Worm (Caenorhabditis elegans) whole organism, young adult: Measurements from ENCODE around the gene srx-76.

Experiments
- B0019.2 ChIP-seq: fragments of 200-800 bp; sonication (Bioruptor generic); conservative IDR thresholded peaks from 2 replicates; pipeline ENCODE4 v1.3.6; 2022; ENCODE audit warnings: missing genetic modification reagents, missing genetic modification characterization, missing compliant biosample characterization
- B0336.3 ChIP-seq: fragments of 200-800 bp; sonication (Bioruptor generic); IDR thresholded peaks from 2 replicates; pipeline ENCODE4 v1.3.6; 2022; ENCODE audit warnings: missing genetic modification characterization, missing compliant biosample characterization
- C06A6.2 ChIP-seq: fragments of 200-800 bp; sonication (Bioruptor generic); conservative IDR thresholded peaks from 2 replicates; pipeline ENCODE4 v1.3.6; 2022; ENCODE audit warnings: missing genetic modification characterization, missing compliant biosample characterization
- F37B4.10 ChIP-seq: fragments of 200-800 bp; sonication (Bioruptor generic); IDR thresholded peaks from 2 replicates; pipeline ENCODE4 v1.3.6; 2022; ENCODE audit warnings: missing genetic modification characterization, missing compliant biosample characterization
- F39B2.1 ChIP-seq: fragments of 200-800 bp; sonication (Bioruptor generic); IDR thresholded peaks from 2 replicates; pipeline ENCODE4 v1.3.6; 2022; ENCODE audit warnings: missing genetic modification reagents, missing genetic modification characterization, missing compliant biosample characterization
- F49E8.2 ChIP-seq: sonication (generic microtip); optimal IDR thresholded peaks from 3 replicates; lab custom pipeline; 2017; ENCODE audit warnings: missing genetic modification characterization, mild to moderate bottlenecking, missing compliant biosample characterization, antibody characterized with exemption, moderate library complexity; ENCODE audit not compliant: insufficient read depth
- F52B5.7 ChIP-seq: sonication (generic microtip); optimal IDR thresholded peaks from 2 replicates; lab custom pipeline; 2016; ENCODE audit warnings: mild to moderate bottlenecking, missing genetic modification characterization, missing compliant biosample characterization
- F57C9.4 ChIP-seq: sonication (generic microtip); optimal IDR thresholded peaks from 2 replicates; lab custom pipeline; 2017; ENCODE audit warnings: mild to moderate bottlenecking, missing genetic modification characterization, missing compliant biosample characterization
- K11D2.4 ChIP-seq: fragments of 200-800 bp; sonication (Bioruptor generic); IDR thresholded peaks from 2 replicates; pipeline ENCODE4 v1.3.6; 2022; ENCODE audit warnings: missing genetic modification reagents, missing genetic modification characterization, missing compliant biosample characterization
- Y53F4B.3 ChIP-seq: fragments of 200-800 bp; sonication (Bioruptor generic); IDR thresholded peaks from 2 replicates; pipeline ENCODE4 v1.3.6; 2022; ENCODE audit warnings: missing genetic modification reagents, missing genetic modification characterization, missing compliant biosample characterization
- Y53G8AR.9 ChIP-seq: fragments of 200-800 bp; sonication (Bioruptor generic); conservative IDR thresholded peaks from 2 replicates; pipeline ENCODE4 v1.3.6; 2022; ENCODE audit warnings: missing genetic modification reagents, missing genetic modification characterization, missing compliant biosample characterization
- ama-1 ChIP-seq, 3 experiments: fragments of 150-350 bp in 1 of 3; sonication (generic microtip) in 2 of 3; optimal IDR thresholded peaks; 2 replicates each; lab custom pipeline; 2014 to 2018; ENCODE audit warnings: missing biosample characterization in 2 of 3, missing genetic modification characterization in 2 of 3, missing genetic modification reagents in 2 of 3
- aptf-2 ChIP-seq: fragments of 200-800 bp; sonication (Bioruptor generic); conservative IDR thresholded peaks from 2 replicates; pipeline ENCODE4 v1.3.6; 2022; ENCODE audit warnings: missing genetic modification reagents, missing genetic modification characterization, missing compliant biosample characterization
- atf-7 ChIP-seq: sonication (generic microtip); optimal IDR thresholded peaks from 2 replicates; lab custom pipeline; 2017; ENCODE audit warnings: mild to moderate bottlenecking, missing genetic modification characterization, missing compliant biosample characterization
- attf-6 ChIP-seq: fragments of 200-800 bp; sonication (Bioruptor generic); IDR thresholded peaks from 2 replicates; pipeline ENCODE4 v1.3.6; 2022; ENCODE audit warnings: missing genetic modification reagents, missing genetic modification characterization, missing compliant biosample characterization
- bed-1 ChIP-seq: fragments of 200-800 bp; sonication (Bioruptor generic); IDR thresholded peaks from 2 replicates; pipeline ENCODE4 v1.3.6; 2022; ENCODE audit warnings: missing genetic modification reagents, missing genetic modification characterization, missing compliant biosample characterization
- cebp-2 ChIP-seq: fragments of 200-800 bp; sonication (Bioruptor generic); IDR thresholded peaks from 2 replicates; pipeline ENCODE4 v1.3.6; 2022; ENCODE audit warnings: missing genetic modification characterization, missing compliant biosample characterization
- ceh-40 ChIP-seq: fragments of 200-800 bp; sonication (Bioruptor generic); IDR thresholded peaks from 2 replicates; pipeline ENCODE4 v1.3.6; 2022; ENCODE audit warnings: missing genetic modification characterization, missing compliant biosample characterization
- ceh-91 ChIP-seq: fragments of 200-800 bp; sonication (Bioruptor generic); IDR thresholded peaks from 2 replicates; pipeline ENCODE4 v1.3.6; 2022; ENCODE audit warnings: missing genetic modification reagents, missing genetic modification characterization, missing compliant biosample characterization
- dpl-1 ChIP-seq: fragments of 150-350 bp; optimal IDR thresholded peaks from 2 replicates; lab custom pipeline; 2014; ENCODE audit warnings: missing biosample characterization, missing genetic modification reagents, missing genetic modification characterization
- egl-44 ChIP-seq: fragments of 200-800 bp; sonication (Bioruptor generic); IDR thresholded peaks from 2 replicates; pipeline ENCODE4 v1.3.6; 2022; ENCODE audit warnings: missing genetic modification reagents, missing genetic modification characterization, missing compliant biosample characterization
- ekl-4 ChIP-seq: fragments of 200-800 bp; sonication (Bioruptor generic); IDR thresholded peaks from 2 replicates; pipeline ENCODE4 v1.3.6; 2022; ENCODE audit warnings: missing genetic modification reagents, missing genetic modification characterization, missing compliant biosample characterization
- ets-4 ChIP-seq: fragments of 200-800 bp; sonication (Bioruptor generic); optimal IDR thresholded peaks from 2 replicates; lab custom pipeline; 2018; ENCODE audit warnings: mild to moderate bottlenecking, missing genetic modification characterization, missing compliant biosample characterization
- let-526 ChIP-seq: fragments of 200-800 bp; sonication (Bioruptor generic); IDR thresholded peaks from 2 replicates; pipeline ENCODE4 v1.3.6; 2022; ENCODE audit warnings: missing genetic modification reagents, missing genetic modification characterization, missing compliant biosample characterization
- lin-35 ChIP-seq, 3 experiments: fragments of 150-350 bp in 2 of 3; sonication (generic microtip) in 1 of 3; optimal IDR thresholded peaks; 2 replicates each; lab custom pipeline; 2014 to 2018; ENCODE audit warnings: missing biosample characterization in 3 of 3, missing genetic modification characterization in 3 of 3, missing genetic modification reagents in 3 of 3
- lin-40 ChIP-seq: sonication (generic microtip); optimal IDR thresholded peaks from 2 replicates; lab custom pipeline; 2016; ENCODE audit warnings: missing genetic modification characterization, mild to moderate bottlenecking, missing compliant biosample characterization, missing genotype, missing genetic modification reagents
- madf-6 ChIP-seq: fragments of 200-800 bp; sonication (Bioruptor generic); IDR thresholded peaks from 2 replicates; pipeline ENCODE4 v1.3.6; 2022; ENCODE audit warnings: missing genetic modification reagents, missing genetic modification characterization, missing compliant biosample characterization
- mcd-1 ChIP-seq: fragments of 200-800 bp; sonication (Bioruptor generic); IDR thresholded peaks from 2 replicates; pipeline ENCODE4 v1.3.6; 2022; ENCODE audit warnings: missing genetic modification reagents, missing genetic modification characterization, missing compliant biosample characterization
- nfya-2 ChIP-seq: fragments of 200-800 bp; sonication (Bioruptor generic); IDR thresholded peaks from 2 replicates; pipeline ENCODE4 v1.3.6; 2022; ENCODE audit warnings: missing genetic modification reagents, missing genetic modification characterization, missing compliant biosample characterization
- nhr-120 ChIP-seq: fragments of 200-800 bp; sonication (Bioruptor generic); IDR thresholded peaks from 2 replicates; pipeline ENCODE4 v1.3.6; 2022; ENCODE audit warnings: missing genetic modification characterization, missing compliant biosample characterization
- nhr-27 ChIP-seq: fragments of 200-800 bp; sonication (Bioruptor generic); optimal IDR thresholded peaks from 2 replicates; lab custom pipeline; 2018; ENCODE audit warnings: mild to moderate bottlenecking, missing genetic modification characterization, moderate library complexity, missing compliant biosample characterization
- nhr-80 ChIP-seq: sonication (generic microtip); optimal IDR thresholded peaks from 2 replicates; lab custom pipeline; 2016; ENCODE audit warnings: missing genetic modification characterization, missing compliant biosample characterization
- pbrm-1 ChIP-seq: fragments of 200-800 bp; sonication (Bioruptor generic); IDR thresholded peaks from 2 replicates; pipeline ENCODE4 v1.3.6; 2022; ENCODE audit warnings: missing genetic modification reagents, missing genetic modification characterization, missing compliant biosample characterization
- pha-4 ChIP-seq: fragments of 150-350 bp; sonication (generic microtip); optimal IDR thresholded peaks from 2 replicates; lab custom pipeline; 2014; ENCODE audit warnings: missing biosample characterization, missing genetic modification reagents, missing genetic modification characterization
- rpc-1 ChIP-seq, 2 experiments: fragments of 150-350 bp in 1 of 2; sonication (generic microtip) in 1 of 2; optimal IDR thresholded peaks; 2 replicates each; lab custom pipeline; 2014 to 2018; ENCODE audit warnings: missing biosample characterization in 1 of 2, missing genetic modification characterization in 1 of 2, missing genetic modification reagents in 1 of 2, missing genotype in 1 of 2
- sdz-38 ChIP-seq: sonication (generic microtip); optimal IDR thresholded peaks from 2 replicates; lab custom pipeline; 2016; ENCODE audit warnings: missing genotype, missing genetic modification characterization, missing compliant biosample characterization
- sea-2 ChIP-seq: fragments of 200-800 bp; sonication (Bioruptor generic); IDR thresholded peaks from 2 replicates; pipeline ENCODE4 v1.3.6; 2022; ENCODE audit warnings: missing genetic modification characterization, missing compliant biosample characterization
- snpc-4 ChIP-seq, 5 experiments: fragments of 150-350 bp in 1 of 5; sonication (generic microtip) in 4 of 5; optimal IDR thresholded peaks; 2 replicates each; lab custom pipeline; 2014 to 2018; ENCODE audit warnings: missing genetic modification characterization in 5 of 5, missing biosample characterization in 3 of 5, antibody characterized with exemption in 2 of 5, mild to moderate bottlenecking in 2 of 5, missing compliant biosample characterization in 2 of 5, missing genotype in 2 of 5, moderate library complexity in 2 of 5, missing genetic modification reagents in 1 of 5
- somi-1 ChIP-seq: fragments of 200-800 bp; sonication (Bioruptor generic); optimal IDR thresholded peaks from 2 replicates; lab custom pipeline; 2018; ENCODE audit warnings: mild to moderate bottlenecking, missing genetic modification characterization, missing compliant biosample characterization
- sptf-2 ChIP-seq: fragments of 200-800 bp; sonication (Bioruptor generic); optimal IDR thresholded peaks from 2 replicates; lab custom pipeline; 2018; ENCODE audit warnings: mild to moderate bottlenecking, missing genetic modification characterization, missing compliant biosample characterization
- unc-130 ChIP-seq: sonication (generic microtip); optimal IDR thresholded peaks from 2 replicates; lab custom pipeline; 2016; ENCODE audit warnings: missing genetic modification reagents, missing genetic modification characterization, missing compliant biosample characterization
- unc-62 ChIP-seq: fragments of 150-350 bp; optimal IDR thresholded peaks from 2 replicates; lab custom pipeline; 2014; ENCODE audit warnings: missing biosample characterization, missing genetic modification reagents, missing genetic modification characterization
- zim-3 ChIP-seq: sonication (generic microtip); optimal IDR thresholded peaks from 2 replicates; lab custom pipeline; 2017; ENCODE audit warnings: mild to moderate bottlenecking, missing genetic modification characterization, moderate library complexity, missing compliant biosample characterization
- ztf-3 ChIP-seq: fragments of 200-800 bp; sonication (Bioruptor generic); optimal IDR thresholded peaks from 2 replicates; lab custom pipeline; 2018; ENCODE audit warnings: mild to moderate bottlenecking, missing genetic modification characterization, missing compliant biosample characterization
- ztf-6 ChIP-seq: fragments of 200-800 bp; sonication (Bioruptor generic); IDR thresholded peaks from 2 replicates; pipeline ENCODE4 v1.3.6; 2022; ENCODE audit warnings: missing genetic modification reagents, missing genetic modification characterization, missing compliant biosample characterization

The srx-76 gene

DNA sequence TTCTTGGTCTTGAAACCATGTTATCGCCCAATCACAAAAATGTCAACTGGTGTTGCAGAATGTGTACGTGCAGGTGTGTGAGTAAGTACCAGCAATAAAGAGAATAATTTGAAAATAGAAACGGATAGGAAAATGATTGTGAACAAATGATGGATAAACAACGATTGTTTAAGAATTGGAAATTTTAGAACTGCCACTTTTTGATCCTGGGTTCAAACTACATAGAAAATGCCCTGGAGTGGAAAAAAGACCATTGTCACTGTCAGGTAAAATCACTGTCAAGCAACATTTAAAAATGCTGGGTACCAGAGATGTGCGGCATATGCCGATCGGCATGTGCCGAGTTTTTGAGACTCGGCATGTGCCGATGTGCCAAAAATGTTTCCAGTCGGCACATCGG, 8.4 kb upstream of the srx-76 start:
- TF ChIP-seq B0019.2 (GFP tag; lab: Robert Waterston, UW) (no peak), let-526 (GFP tag; lab: Robert Waterston, UW) (no peak), F49E8.2 (tag; lab: Kevin White, UChicago) (no peak), unc-130 (no peak), K11D2.4 (GFP tag; lab: Robert Waterston, UW) (no peak), sdz-38 (tag; lab: Kevin White, UChicago) (no peak), lin-35 (GFP tag; optimal IDR thresholded peaks at IDR 0.05; lab: Kevin White, UChicago) (no peak), rpc-1 (optimal IDR thresholded peaks at IDR 0.05; lab: Kevin White, UChicago) (no peak), rpc-1 (tag; optimal IDR thresholded peaks at IDR 0.05; lab: Kevin White, UChicago) (no peak), F52B5.7 (tag; lab: Kevin White, UChicago) (no peak), aptf-2 (GFP tag; lab: Robert Waterston, UW) (no peak), somi-1 (GFP tag; lab: Kevin White, UChicago) (no peak), ets-4 (GFP tag; lab: Kevin White, UChicago) (no peak), ceh-40 (GFP tag; lab: Robert Waterston, UW) (no peak), pbrm-1 (no peak), bed-1 (GFP tag; lab: Robert Waterston, UW) (no peak), snpc-4 (GFP tag; optimal IDR thresholded peaks at IDR 0.05; lab: Kevin White, UChicago) (no peak), snpc-4 (tag; optimal IDR thresholded peaks at IDR 0.05; lab: Kevin White, UChicago) (no peak), nhr-27 (tag; lab: Kevin White, UChicago) (no peak), Y53F4B.3 (GFP tag; lab: Robert Waterston, UW) (no peak), nfya-2 (GFP tag; lab: Robert Waterston, UW) (no peak), madf-6 (GFP tag; lab: Robert Waterston, UW) (no peak)
- TF ChIP-seq, all 124 proteins: peak for 0

DNA sequence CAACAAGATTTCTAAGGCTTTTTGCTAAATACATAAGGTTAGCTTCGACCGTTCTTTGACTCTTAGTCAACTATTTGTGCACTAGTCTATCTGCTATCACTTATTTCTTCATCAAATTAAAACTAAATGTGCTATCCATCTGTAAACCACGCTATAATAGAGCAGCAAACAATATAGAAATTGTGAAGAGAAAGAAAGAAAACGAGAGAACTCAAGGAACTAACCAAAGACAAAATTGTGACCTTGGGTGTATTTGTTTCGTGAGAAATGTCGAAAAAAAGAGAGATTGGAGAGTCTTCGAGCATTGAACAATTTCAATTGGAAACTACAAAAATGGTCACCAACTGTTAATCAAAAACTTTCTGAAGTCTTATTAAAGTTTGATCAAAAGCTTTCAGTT, 6.5 kb upstream of the srx-76 start:
- no peak for TF ChIP-seq F49E8.2 (tag; lab: Kevin White, UChicago)
- no peak for TF ChIP-seq sptf-2 (GFP tag; lab: Kevin White, UChicago)
- no peak for TF ChIP-seq let-526 (GFP tag; lab: Robert Waterston, UW)
- peak; percentile 33 for TF ChIP-seq pha-4
- no peak for TF ChIP-seq attf-6 (GFP tag; lab: Robert Waterston, UW)
- no peak for TF ChIP-seq ztf-3 (GFP tag; lab: Kevin White, UChicago)
- no peak for TF ChIP-seq egl-44
- TF ChIP-seq unc-62 (GFP tag; lab: Kevin White, UChicago): no peak
- TF ChIP-seq nhr-80: peak; percentile 75
- TF ChIP-seq, all 124 proteins: peak for 2

DNA sequence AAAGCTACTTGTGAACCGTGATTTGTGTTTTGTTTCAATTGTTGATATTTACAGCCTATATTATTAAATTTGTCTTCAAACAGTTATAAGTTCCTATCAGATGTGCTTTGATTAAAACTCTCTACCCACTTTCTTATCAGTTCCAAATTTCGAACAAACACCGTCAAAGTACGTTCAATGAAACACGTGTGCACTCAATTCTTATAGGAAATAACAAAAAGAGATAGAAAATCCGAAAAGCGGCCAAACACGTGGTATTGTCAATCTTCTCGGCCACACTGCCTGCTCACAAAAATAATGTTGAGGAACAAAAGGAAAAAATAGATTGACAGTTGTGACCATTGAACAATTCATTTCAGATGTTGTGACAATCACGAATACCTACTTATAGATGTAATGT, 5.7 kb upstream of the srx-76 start:
- no peak for TF ChIP-seq F57C9.4 (tag; lab: Kevin White, UChicago)
- TF ChIP-seq nhr-120 (GFP tag; lab: Robert Waterston, UW): no peak
- TF ChIP-seq lin-40: peak; percentile 34
- 0 out of 2 replicates have a peak, but pooled peaks have one; percentile 13 for TF ChIP-seq C06A6.2 (GFP tag; lab: Robert Waterston, UW)
- TF ChIP-seq zim-3 (tag; lab: Kevin White, UChicago): no peak
- no peak for TF ChIP-seq atf-7 (tag; lab: Kevin White, UChicago)
- 0 out of 2 replicates have a peak, but pooled peaks have one; percentile 61 for TF ChIP-seq egl-44
- no peak for TF ChIP-seq F37B4.10 (GFP tag; lab: Robert Waterston, UW)
- TF ChIP-seq B0336.3 (GFP tag; lab: Robert Waterston, UW): peak; percentile 43; the same call in 1 of the 2 replicates
- no peak for TF ChIP-seq unc-62 (GFP tag; lab: Kevin White, UChicago)
- TF ChIP-seq nhr-80: peak; percentile 72
- no peak for TF ChIP-seq ekl-4
- TF ChIP-seq F39B2.1 (GFP tag; lab: Robert Waterston, UW): no peak
- TF ChIP-seq lin-35 (GFP tag; optimal IDR thresholded peaks at IDR 0.05; lab: Kevin White, UChicago): no peak
- no peak for TF ChIP-seq sea-2 (GFP tag; lab: Robert Waterston, UW)
- TF ChIP-seq cebp-2 (GFP tag; lab: Robert Waterston, UW): no peak
- no peak for TF ChIP-seq ceh-91 (GFP tag; lab: Robert Waterston, UW)
- no peak for TF ChIP-seq dpl-1 (GFP tag; lab: Kevin White, UChicago)
- TF ChIP-seq ama-1 (optimal IDR thresholded peaks at IDR 0.05; lab: Kevin White, UChicago): no peak
- no peak for TF ChIP-seq ama-1 (GFP tag; optimal IDR thresholded peaks at IDR 0.05; lab: Kevin White, UChicago)
- TF ChIP-seq Y53G8AR.9 (GFP tag; lab: Robert Waterston, UW): no peak
- no peak for TF ChIP-seq ztf-6 (GFP tag; lab: Robert Waterston, UW)
- TF ChIP-seq mcd-1 (GFP tag; lab: Robert Waterston, UW): no peak
- no peak for TF ChIP-seq attf-6 (GFP tag; lab: Robert Waterston, UW)
